Worm (Caenorhabditis elegans): Measurements from ENCODE around the gene sms-3.

- no peak for TF ChIP-seq ama-1 (optimal IDR thresholded peaks at IDR 0.05)
- TF ChIP-seq ceh-13 (GFP tag; optimal IDR thresholded peaks at IDR 0.05) = no peak
- TF ChIP-seq B0310.2 (tag; optimal IDR thresholded peaks at IDR 0.05) = no peak
- no peak for TF ChIP-seq tra-4 (tag; optimal IDR thresholded peaks at IDR 0.05)
- no peak for TF ChIP-seq tbx-11 (GFP tag; IDR thresholded peaks at IDR 0.05)
- no peak for TF ChIP-seq ets-7 (tag; optimal IDR thresholded peaks at IDR 0.05)
- TF ChIP-seq sea-1 (GFP tag; conservative IDR thresholded peaks at IDR 0.05) = no peak
- no peak for TF ChIP-seq ceh-36 (tag; optimal IDR thresholded peaks at IDR 0.05)
- TF ChIP-seq scrt-1 (GFP tag; IDR thresholded peaks at IDR 0.05) = no peak
These were observed 67.3 kb downstream of the sms-3 start, which contains the start of gene mtg-1 for ce11 chrIII:1533615-1534014.
